Worm (Caenorhabditis elegans): ENCODE data around the gene Y73C8C.10.

The Y73C8C.10 gene

DNA sequence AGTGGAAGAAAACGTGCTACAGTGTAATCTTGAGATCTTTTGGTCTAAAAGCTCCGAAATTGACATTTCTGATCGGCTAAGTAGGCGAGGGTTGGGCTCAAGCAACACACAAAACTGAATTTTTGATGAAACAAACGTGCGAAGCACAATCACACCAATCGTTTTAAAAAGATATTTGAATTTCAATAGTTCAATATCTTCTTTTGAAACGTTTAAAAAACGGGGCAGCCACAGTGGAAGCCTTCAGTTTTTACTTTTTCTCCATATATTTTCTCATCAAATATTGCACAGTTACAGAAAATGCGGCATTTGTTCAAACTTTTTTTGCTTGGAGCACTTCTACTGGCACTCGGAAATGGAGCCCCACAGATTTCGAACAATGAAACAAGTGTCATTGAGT, 38.7 kb upstream of the Y73C8C.10 start, which contains the start of gene C36C5.4:
Gene C36C5.4 (plus strand): TSS at position 301 of the 400 bp plus-strand sequence.
- no peak for TF ChIP-seq grh-1 (GFP tag; IDR thresholded peaks at IDR 0.05)
- TF ChIP-seq pag-3 (tag; optimal IDR thresholded peaks at IDR 0.05; ENCODE audit: borderline replicate concordance, insufficient read depth) = no peak
- no peak for TF ChIP-seq xbp-1 (tag; optimal IDR thresholded peaks at IDR 0.05)
- no peak for TF ChIP-seq irx-1 (tag; optimal IDR thresholded peaks at IDR 0.05)
- no peak for TF ChIP-seq fkh-4 (tag; optimal IDR thresholded peaks at IDR 0.05; ENCODE audit: borderline replicate concordance)
- no peak for TF ChIP-seq efl-3 (GFP tag; optimal IDR thresholded peaks at IDR 0.05)
- no peak for TF ChIP-seq fkh-8 (tag; optimal IDR thresholded peaks at IDR 0.05)
- no peak for TF ChIP-seq nhr-84 (tag; optimal IDR thresholded peaks at IDR 0.05)
- TF ChIP-seq nhr-20 (tag; optimal IDR thresholded peaks at IDR 0.05) = no peak
- TF ChIP-seq nhr-71 (tag; optimal IDR thresholded peaks at IDR 0.05) = no peak
- TF ChIP-seq egl-13 (tag; optimal IDR thresholded peaks at IDR 0.05) = no peak
- TF ChIP-seq lin-13 (GFP tag; optimal IDR thresholded peaks at IDR 0.05) = no peak
- TF ChIP-seq blmp-1 (tag; optimal IDR thresholded peaks at IDR 0.05) = no peak
- TF ChIP-seq efl-1 (optimal IDR thresholded peaks at IDR 0.05) = no peak
- TF ChIP-seq efl-1 (GFP tag; optimal IDR thresholded peaks at IDR 0.05 in 1 of 2) = no peak
- no peak for TF ChIP-seq mep-1 (tag; optimal IDR thresholded peaks at IDR 0.05)
- TF ChIP-seq unc-62 (GFP tag; optimal IDR thresholded peaks at IDR 0.05) = no peak

DNA sequence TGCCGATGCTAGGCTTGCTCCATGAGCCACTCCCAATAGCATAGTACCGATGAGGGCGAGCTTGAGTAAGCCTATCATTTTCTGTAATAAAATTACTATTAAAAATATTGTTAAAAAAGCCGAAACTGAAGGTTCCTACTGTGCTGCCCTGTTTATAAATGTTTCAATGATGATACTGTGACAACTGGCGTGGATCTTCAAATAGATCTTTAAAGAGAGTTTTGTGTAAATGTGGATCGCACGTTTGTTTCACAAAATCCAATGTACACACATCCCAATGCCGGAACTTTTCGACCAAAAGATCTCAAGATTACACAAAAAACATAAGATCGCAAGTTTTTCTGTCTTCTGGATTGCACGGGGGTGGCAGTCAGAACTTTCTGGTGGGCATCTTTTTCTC, 37.9 kb upstream of the Y73C8C.10 start, which contains the start of gene C36C5.14:
Gene C36C5.14 (minus strand): TSS at position 101 of the 400 bp plus-strand sequence.
- TF ChIP-seq Y116A8C.19 (tag; optimal IDR thresholded peaks at IDR 0.05; ENCODE audit: borderline replicate concordance) (no peak), tbx-2 (tag; optimal IDR thresholded peaks at IDR 0.05) (no peak), nhr-85 (tag) (no peak), skn-1 (tag; optimal IDR thresholded peaks at IDR 0.05) (no peak), egl-27 (tag; optimal IDR thresholded peaks at IDR 0.05) (no peak), snpc-4 (tag; optimal IDR thresholded peaks at IDR 0.05) (no peak), ceh-8 (GFP tag; optimal IDR thresholded peaks at IDR 0.05) (no peak), pax-3 (tag; optimal IDR thresholded peaks at IDR 0.05) (no peak), ces-1 (GFP tag; optimal IDR thresholded peaks at IDR 0.05) (no peak), unc-62 (GFP tag; optimal IDR thresholded peaks at IDR 0.05) (no peak)

ce11 chrV:3163143-3163542, 35.6 kb upstream of the Y73C8C.10 start:
- TF ChIP-seq lin-39 (tag; optimal IDR thresholded peaks at IDR 0.05) (no peak), fkh-10 (GFP tag; optimal IDR thresholded peaks at IDR 0.05) (no peak), ceh-88 (GFP tag; IDR thresholded peaks at IDR 0.05) (no peak), ztf-4 (tag; optimal IDR thresholded peaks at IDR 0.05) (no peak), sup-37 (GFP tag; optimal IDR thresholded peaks at IDR 0.05) (no peak), zag-1 (tag; optimal IDR thresholded peaks at IDR 0.05) (no peak), lin-15B (tag; optimal IDR thresholded peaks at IDR 0.05) (no peak), swsn-7 (tag; optimal IDR thresholded peaks at IDR 0.05) (no peak), egl-27 (tag; optimal IDR thresholded peaks at IDR 0.05) (no peak), fkh-4 (tag; optimal IDR thresholded peaks at IDR 0.05; ENCODE audit: borderline replicate concordance) (no peak), ceh-63 (GFP tag; optimal IDR thresholded peaks at IDR 0.05) (no peak), F16B12.6 (tag; optimal IDR thresholded peaks at IDR 0.05) (no peak)

DNA sequence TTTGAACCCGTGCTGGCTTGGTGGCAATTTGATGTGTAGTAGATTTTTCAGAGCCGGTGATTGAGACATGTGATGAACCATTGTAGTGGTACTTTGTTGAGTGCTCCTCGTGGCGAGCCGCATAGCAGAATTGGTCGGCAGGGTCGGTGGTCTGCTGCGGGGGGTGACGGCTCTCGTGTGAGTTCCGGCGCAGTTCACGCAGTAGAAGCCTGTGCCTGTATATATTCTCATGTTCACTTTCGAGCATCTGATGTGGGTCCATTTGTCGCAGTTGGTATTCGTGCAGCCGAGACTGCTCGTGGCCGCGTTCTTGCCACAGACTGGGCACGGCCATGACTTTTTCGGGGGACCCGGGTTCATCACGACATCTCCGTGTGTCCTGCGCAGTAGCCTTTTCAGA, 34.7 kb upstream of the Y73C8C.10 start:
- TF ChIP-seq nhr-76 (tag; optimal IDR thresholded peaks at IDR 0.05) (no peak), vab-15 (tag; optimal IDR thresholded peaks at IDR 0.05) (no peak), zip-4 (GFP tag; optimal IDR thresholded peaks at IDR 0.05) (no peak)
